Worm (Caenorhabditis elegans): ENCODE results near the gene Y81B9A.3.
"Not testable (repeated sequence)": the region's sequence is repeated elsewhere in the genome, so short reads cannot be mapped to it uniquely, and the experiment has no call there.

Gene Y81B9A.3

DNA sequence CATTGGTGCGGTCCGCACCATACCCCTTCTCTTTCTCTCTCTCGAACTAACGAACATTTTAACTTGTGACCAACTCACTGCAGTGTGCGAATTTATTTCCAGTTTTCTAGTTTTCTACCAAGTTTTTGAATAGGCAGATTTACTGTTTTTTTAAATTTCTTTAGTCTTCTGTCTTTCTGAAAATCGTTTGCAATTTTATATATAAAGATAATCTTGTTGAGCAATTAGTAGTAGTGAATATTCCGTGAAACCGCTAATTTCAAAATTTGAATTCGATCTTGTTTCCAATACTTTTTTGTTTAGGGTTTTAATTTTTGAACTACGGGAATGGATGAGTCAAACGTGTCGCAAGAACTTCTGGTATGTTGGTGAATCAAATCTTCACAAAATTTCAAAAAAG is 1.6 kb downstream of the Y81B9A.3 start, which contains the start of gene Y81B9A.2:
Gene Y81B9A.2, plus strand, starts transcription at position 301 of the 400 bp plus-strand sequence.
- TF ChIP-seq tbx-8 (GFP tag; optimal IDR thresholded peaks at IDR 0.05): no peak
- TF ChIP-seq ham-2 (GFP tag; optimal IDR thresholded peaks at IDR 0.05): no peak
- no peak for TF ChIP-seq pha-4 (tag; optimal IDR thresholded peaks at IDR 0.05)

DNA sequence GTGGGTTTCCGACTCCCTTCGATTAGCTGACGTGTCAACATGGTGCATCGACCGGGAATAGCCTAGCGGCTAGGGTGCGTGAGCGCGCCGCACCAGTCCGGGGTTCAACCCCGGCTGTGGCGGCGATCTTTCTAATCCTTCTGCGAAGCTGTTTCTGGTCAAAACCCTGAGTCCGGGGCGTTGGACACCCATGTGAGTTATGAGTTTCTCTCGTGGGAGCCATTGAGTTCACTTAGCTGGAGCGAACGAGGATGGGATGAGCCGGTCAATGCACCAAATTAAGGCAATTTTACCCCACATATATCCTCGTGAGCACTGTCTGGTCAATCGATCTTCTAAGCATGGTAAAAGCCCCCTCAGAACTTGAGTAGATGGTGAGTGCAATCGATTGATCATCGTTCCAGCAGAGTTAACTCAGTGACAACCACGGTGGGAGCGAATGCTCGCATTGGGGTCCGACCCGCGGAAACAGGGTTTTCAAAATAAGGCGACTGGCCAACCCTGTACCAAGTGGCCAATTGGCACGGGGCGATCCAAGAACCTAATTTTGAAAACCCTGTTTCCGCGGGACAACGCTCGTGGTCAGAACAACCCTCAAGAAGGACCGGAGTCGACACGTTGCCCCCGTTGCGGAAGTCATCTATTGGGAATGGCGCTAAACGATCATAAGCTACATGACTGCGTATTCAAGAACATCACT is 9.7 kb downstream of the Y81B9A.3 start, which contains the start of gene Y81B9A.1:
Gene Y81B9A.1, plus strand, starts transcription at position 650 of the 700 bp plus-strand sequence.
- TF ChIP-seq unc-120 (tag; optimal IDR thresholded peaks at IDR 0.05; ENCODE audit: poor library complexity, severe bottlenecking): peak; percentile 23
- no peak for TF ChIP-seq blmp-1 (tag; optimal IDR thresholded peaks at IDR 0.05)

DNA sequence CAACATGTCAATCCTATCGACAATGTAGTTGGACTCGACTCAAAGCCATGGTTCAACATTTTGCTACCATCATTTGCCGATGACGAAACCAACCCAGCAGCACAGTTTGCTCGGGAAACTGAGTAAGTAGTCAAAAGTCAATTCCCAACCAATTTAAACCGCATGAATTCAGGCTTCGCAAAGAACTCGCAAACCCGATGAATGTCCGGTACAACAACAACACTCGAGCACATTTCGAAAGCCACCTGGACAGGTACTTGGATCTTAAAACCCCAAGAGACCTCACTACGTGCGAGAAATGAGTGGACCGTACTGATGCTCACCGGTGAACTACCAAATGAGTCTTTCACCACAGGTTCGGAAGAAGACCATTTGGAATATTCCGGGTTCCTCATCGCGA is 11.8 kb downstream of the Y81B9A.3 start:
- TF ChIP-seq pha-4 (tag; optimal IDR thresholded peaks at IDR 0.05) (no peak), unc-62 (GFP tag; optimal IDR thresholded peaks at IDR 0.05) (no peak)

DNA sequence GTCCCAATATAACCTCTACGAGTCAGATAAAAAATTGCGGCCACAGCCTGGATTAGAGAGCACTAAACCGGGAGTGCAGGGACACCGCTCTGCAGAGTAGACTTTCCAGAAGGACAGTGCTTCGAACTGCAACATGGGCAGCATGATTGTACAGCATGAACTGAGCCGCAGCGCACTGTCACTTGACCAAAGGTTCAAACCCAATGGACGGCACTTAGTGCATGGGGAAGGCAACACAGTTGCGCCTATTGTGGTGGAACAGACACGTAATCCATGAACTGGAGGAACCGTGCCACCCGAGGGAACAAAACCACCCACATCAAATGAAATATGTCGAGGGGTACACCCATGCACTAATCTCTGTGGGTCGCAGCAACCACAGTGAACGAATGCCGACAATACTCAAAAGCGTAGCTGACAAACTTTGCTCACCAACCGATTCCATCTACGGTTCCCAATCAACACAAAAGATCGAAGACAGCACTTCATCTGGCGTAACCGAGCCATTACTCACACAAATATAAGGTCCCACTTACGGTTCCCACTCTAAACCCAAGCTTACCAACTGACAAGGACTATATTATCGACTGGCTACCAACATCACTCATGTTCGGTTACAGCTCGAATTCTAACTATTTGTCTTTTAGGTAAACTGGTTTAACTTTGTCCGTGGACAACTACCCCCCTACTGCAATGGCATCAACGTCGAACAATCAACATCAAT is 13.3 kb downstream of the Y81B9A.3 start:
- no peak for TF ChIP-seq pha-4 (tag; optimal IDR thresholded peaks at IDR 0.05)
- no peak for TF ChIP-seq flh-1 (GFP tag; optimal IDR thresholded peaks at IDR 0.05)

DNA sequence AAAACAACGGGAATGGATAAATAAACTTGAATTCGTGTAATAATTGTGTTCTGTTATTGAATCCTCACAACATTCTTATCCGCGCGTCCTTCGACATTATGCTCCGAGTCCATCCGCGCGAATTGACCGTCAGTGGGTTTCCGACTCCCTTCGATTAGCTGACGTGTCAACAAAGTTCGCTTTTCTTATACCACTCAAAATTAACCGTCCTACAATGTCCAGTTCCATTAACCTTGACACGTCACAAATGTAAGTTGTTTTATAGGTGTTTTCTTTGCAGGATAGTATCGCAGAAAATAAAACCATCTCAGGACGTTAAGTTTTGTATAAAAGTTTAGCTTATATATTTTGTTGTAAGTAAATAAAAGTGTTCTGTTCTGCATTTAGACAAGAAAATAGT is 21.2 kb downstream of the Y81B9A.3 start, which contains the start of gene crb-3:
Gene crb-3, plus strand, starts transcription at position 301 of the 400 bp plus-strand sequence.
- not testable (repeated sequence) for TF ChIP-seq mls-2 (tag; optimal IDR thresholded peaks at IDR 0.05); ham-2 (GFP tag; optimal IDR thresholded peaks at IDR 0.05); nhr-2 (tag; optimal IDR thresholded peaks at IDR 0.05)

DNA sequence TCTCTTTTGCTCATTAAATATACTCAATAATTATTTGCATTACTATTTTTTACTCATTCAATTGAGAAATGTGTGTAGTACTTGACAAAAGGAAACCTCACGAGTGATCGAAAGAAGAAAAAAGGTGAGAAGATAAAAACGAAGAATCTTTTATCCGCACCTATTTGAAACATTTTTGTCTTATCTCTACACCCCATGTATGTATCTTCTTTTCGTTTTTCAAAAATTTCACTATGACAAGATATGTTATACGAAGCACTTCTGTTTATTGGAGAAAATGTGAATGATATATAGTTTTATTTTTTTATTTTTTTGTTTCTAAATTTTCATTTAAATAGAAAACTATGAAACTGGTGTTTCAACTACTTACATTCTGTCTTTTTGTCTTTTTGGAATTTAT is 22.7 kb downstream of the Y81B9A.3 start:
- TF ChIP-seq flh-1 (GFP tag; optimal IDR thresholded peaks at IDR 0.05): no peak
- TF ChIP-seq lin-32 (GFP tag; optimal IDR thresholded peaks at IDR 0.05): no peak
- no peak for TF ChIP-seq nhr-28 (tag; optimal IDR thresholded peaks at IDR 0.05)
- no peak for TF ChIP-seq blmp-1 (tag; optimal IDR thresholded peaks at IDR 0.05)
- no peak for TF ChIP-seq ces-1 (GFP tag; optimal IDR thresholded peaks at IDR 0.05)
- no peak for TF ChIP-seq cnd-1 (tag; optimal IDR thresholded peaks at IDR 0.05)
- TF ChIP-seq mls-2 (tag; optimal IDR thresholded peaks at IDR 0.05): no peak
- TF ChIP-seq ztf-11 (tag; optimal IDR thresholded peaks at IDR 0.05): no peak
- TF ChIP-seq bed-3 (GFP tag; optimal IDR thresholded peaks at IDR 0.05): no peak
- no peak for TF ChIP-seq tbx-8 (GFP tag; optimal IDR thresholded peaks at IDR 0.05)
- TF ChIP-seq sem-2 (GFP tag; optimal IDR thresholded peaks at IDR 0.05): no peak
- TF ChIP-seq drap-1 (GFP tag; optimal IDR thresholded peaks at IDR 0.05): no peak
- no peak for TF ChIP-seq pha-4 (tag; optimal IDR thresholded peaks at IDR 0.05)
- TF ChIP-seq sptf-1 (tag; optimal IDR thresholded peaks at IDR 0.05): no peak
- TF ChIP-seq snpc-4 (tag; optimal IDR thresholded peaks at IDR 0.05): no peak
- TF ChIP-seq mep-1 (tag; optimal IDR thresholded peaks at IDR 0.05): no peak
- TF ChIP-seq nhr-12 (tag; optimal IDR thresholded peaks at IDR 0.05): no peak
- no peak for TF ChIP-seq unc-39 (tag; optimal IDR thresholded peaks at IDR 0.05)
- TF ChIP-seq ceh-39 (tag; optimal IDR thresholded peaks at IDR 0.05): no peak

DNA sequence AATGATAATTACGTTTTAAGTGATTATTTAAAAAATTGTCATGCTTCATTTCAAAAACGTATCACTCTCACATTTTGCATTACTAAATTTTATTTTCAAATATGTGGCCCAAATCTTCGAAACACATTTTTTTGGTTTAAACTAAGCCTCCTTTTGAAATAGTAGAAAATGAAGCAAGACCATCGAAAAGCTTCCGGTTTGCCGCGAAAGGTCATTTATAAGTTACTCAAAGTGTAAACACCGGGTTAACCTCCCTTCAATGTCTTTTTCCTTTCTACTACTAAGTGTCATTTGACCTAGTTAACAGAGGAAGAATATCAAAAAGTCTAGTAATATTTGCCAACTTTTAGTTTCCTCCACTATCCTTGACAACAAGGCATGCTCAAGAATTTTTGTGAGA is 24.5 kb downstream of the Y81B9A.3 start:
- TF ChIP-seq ceh-43 (GFP tag; optimal IDR thresholded peaks at IDR 0.05) (no peak), ceh-83 (GFP tag; optimal IDR thresholded peaks at IDR 0.05) (no peak), mep-1 (tag; optimal IDR thresholded peaks at IDR 0.05) (no peak), blmp-1 (tag; optimal IDR thresholded peaks at IDR 0.05) (no peak), ham-2 (GFP tag; optimal IDR thresholded peaks at IDR 0.05) (no peak), sptf-1 (tag; optimal IDR thresholded peaks at IDR 0.05) (no peak), mls-2 (tag; optimal IDR thresholded peaks at IDR 0.05) (no peak), nhr-76 (tag; optimal IDR thresholded peaks at IDR 0.05) (no peak), lsy-2 (tag; optimal IDR thresholded peaks at IDR 0.05) (no peak), lin-32 (GFP tag; optimal IDR thresholded peaks at IDR 0.05) (no peak), zip-8 (tag; optimal IDR thresholded peaks at IDR 0.05) (no peak), lin-13 (tag; optimal IDR thresholded peaks at IDR 0.05) (no peak)

All from whole organism, mixed stage, embryonic.